Fruit fly (Drosophila melanogaster) whole organism, pupa: ENCODE data around the gene CG15877.

ENCODE experiments used
- CG14655 ChIP-seq: fragments of 200-800 bp; sonication (Bioruptor generic); optimal IDR thresholded peaks from 3 replicates; lab custom pipeline; 2017; ENCODE audit warnings: mild to moderate bottlenecking, missing biosample characterization, missing genetic modification reagents, missing genetic modification characterization
- CG34367 ChIP-seq: fragments of 200-800 bp; sonication (Bioruptor generic); optimal IDR thresholded peaks from 2 replicates; lab custom pipeline; 2018; ENCODE audit warnings: missing biosample characterization, mild to moderate bottlenecking, missing genetic modification characterization
- CG4496 ChIP-seq: fragments of 200-800 bp; sonication (Bioruptor generic); IDR thresholded peaks from 3 replicates; pipeline ENCODE4 v1.3.6; 2022; ENCODE audit warnings: missing biosample characterization, missing genetic modification characterization
- CG8159 ChIP-seq: fragments of 200-800 bp; sonication (Bioruptor generic); optimal IDR thresholded peaks from 3 replicates; lab custom pipeline; 2018; ENCODE audit warnings: missing biosample characterization, mild to moderate bottlenecking, missing genetic modification characterization, moderate library complexity
- CG9948 ChIP-seq: fragments of 200-800 bp; sonication (Bioruptor generic); optimal IDR thresholded peaks from 2 replicates; lab custom pipeline; 2018; ENCODE audit warnings: missing biosample characterization, mild to moderate bottlenecking, missing genetic modification characterization, moderate library complexity
- D1 ChIP-seq: fragments of 200-800 bp; sonication (Bioruptor generic); optimal IDR thresholded peaks from 2 replicates; lab custom pipeline; 2018; ENCODE audit warnings: missing biosample characterization, mild to moderate bottlenecking, missing genetic modification characterization, moderate library complexity
- EcR ChIP-seq: fragments of 200-800 bp; sonication (Bioruptor generic); optimal IDR thresholded peaks from 3 replicates; lab custom pipeline; 2019; ENCODE audit warnings: missing biosample characterization, missing genetic modification characterization, mild to moderate bottlenecking, moderate library complexity, missing genetic modification reagents
- Ets98B ChIP-seq: fragments of 200-800 bp; sonication (Bioruptor generic); IDR thresholded peaks from 2 replicates; pipeline ENCODE4 v1.3.6; 2022; ENCODE audit warnings: missing biosample characterization, missing genetic modification characterization
- Pif1A ChIP-seq: fragments of 200-800 bp; sonication (Bioruptor generic); optimal IDR thresholded peaks from 3 replicates; lab custom pipeline; 2016; ENCODE audit warnings: missing biosample characterization, missing genetic modification characterization
- fd96Ca ChIP-seq: fragments of 200-800 bp; sonication (Bioruptor generic); IDR thresholded peaks from 3 replicates; pipeline ENCODE4 v1.3.6; 2022; ENCODE audit warnings: missing biosample characterization, missing genetic modification characterization

- TF ChIP-seq fd96Ca (GFP tag; lab: Robert Waterston, UW) = no peak
- no peak for TF ChIP-seq CG34367 (tag; lab: Kevin White, UChicago)
- TF ChIP-seq Pif1A (GFP tag; lab: Kevin White, UChicago) = no peak
- TF ChIP-seq EcR (GFP tag; lab: Kevin White, UChicago) = no peak
- TF ChIP-seq CG8159 (tag; lab: Kevin White, UChicago) = no peak
- no peak for TF ChIP-seq CG14655 (GFP tag; lab: Kevin White, UChicago)
- TF ChIP-seq CG4496 = no peak
- TF ChIP-seq CG9948 (tag; lab: Kevin White, UChicago) = no peak
- no peak for TF ChIP-seq Ets98B (GFP tag; lab: Robert Waterston, UW)
- no peak for TF ChIP-seq D1 (tag; lab: Kevin White, UChicago)
Measured at dm6 chr3L:2414876-2415275, 37.5 kb upstream of the CG15877 start.
